Worm (Caenorhabditis elegans) whole organism, L4/young adult: ENCODE measurements around the gene C50F4.6.

Experiments used
- W03F9.2 ChIP-seq: fragments of 150-350 bp; optimal IDR thresholded peaks from 2 replicates; lab custom pipeline; 2014; ENCODE audit warnings: missing biosample characterization, missing genetic modification characterization
- dao-5 ChIP-seq: sonication (generic microtip); optimal IDR thresholded peaks from 2 replicates; lab custom pipeline; 2016; ENCODE audit warnings: missing genotype, missing genetic modification characterization, moderate library complexity, missing compliant biosample characterization
- him-1 ChIP-seq: sonication (generic microtip); optimal IDR thresholded peaks from 2 replicates; lab custom pipeline; 2016; ENCODE audit warnings: missing genotype, missing genetic modification reagents, missing genetic modification characterization, missing compliant biosample characterization

ce11 chrV:9526470-9526869, 19.4 kb upstream of the C50F4.6 start, which contains the start of gene C50F4.1:
- TF ChIP-seq him-1: no peak
- no peak for TF ChIP-seq W03F9.2 (tag; lab: Kevin White, UChicago)
- no peak for TF ChIP-seq dao-5 (tag; lab: Kevin White, UChicago)
